Fruit fly (Drosophila melanogaster): ENCODE measurements around the gene ND-ASHI.

ND-ASHI gene

DNA sequence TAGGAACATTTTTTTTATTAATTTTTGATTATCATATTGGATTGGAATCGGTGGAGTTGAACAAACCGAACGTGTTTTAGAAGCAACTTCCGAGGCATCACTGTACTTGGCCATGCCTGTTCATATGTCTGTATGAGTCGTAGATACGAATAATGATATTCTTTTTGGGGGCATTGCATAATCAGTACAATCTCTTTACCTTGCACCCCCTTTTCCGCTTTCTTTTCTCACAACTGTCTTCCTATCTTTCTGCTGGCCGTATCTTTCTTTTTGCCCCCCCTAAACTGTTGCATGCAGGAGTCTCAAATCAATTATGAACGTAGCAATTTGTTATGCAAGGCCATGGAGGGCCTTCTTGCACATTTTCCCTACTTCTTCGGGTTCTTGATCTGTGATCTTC, 27.0 kb upstream of the ND-ASHI start (continued):
- TF ChIP-seq otp (GFP tag; IDR thresholded peaks at IDR 0.05): no peak
- TF ChIP-seq ro (GFP tag; IDR thresholded peaks at IDR 0.05): no peak
- TF ChIP-seq sens (GFP tag): peak; percentile 23
- TF ChIP-seq sisA (GFP tag; IDR thresholded peaks at IDR 0.05): no peak
- TF ChIP-seq Hand (GFP tag; optimal IDR thresholded peaks at IDR 0.05): no peak
- TF ChIP-seq wek (GFP tag; optimal IDR thresholded peaks at IDR 0.05): no peak
- TF ChIP-seq Atf3 (GFP tag; optimal IDR thresholded peaks at IDR 0.05): no peak
- TF ChIP-seq C15 (GFP tag; IDR thresholded peaks at IDR 0.05): no peak
- peak; percentile 3 for TF ChIP-seq CG2678 (tag; optimal IDR thresholded peaks at IDR 0.05)
- no peak for TF ChIP-seq B-H2 (GFP tag; optimal IDR thresholded peaks at IDR 0.05)
- no peak for TF ChIP-seq CG16863 (GFP tag; optimal IDR thresholded peaks at IDR 0.05)
- no peak for TF ChIP-seq CG33557 (GFP tag; optimal IDR thresholded peaks at IDR 0.05)
- no peak for TF ChIP-seq pita (GFP tag; optimal IDR thresholded peaks at IDR 0.05)
- TF ChIP-seq CG14441 (GFP tag; IDR thresholded peaks at IDR 0.05): 0 out of 2 replicates have a peak, but pooled peaks have one; percentile 5

DNA sequence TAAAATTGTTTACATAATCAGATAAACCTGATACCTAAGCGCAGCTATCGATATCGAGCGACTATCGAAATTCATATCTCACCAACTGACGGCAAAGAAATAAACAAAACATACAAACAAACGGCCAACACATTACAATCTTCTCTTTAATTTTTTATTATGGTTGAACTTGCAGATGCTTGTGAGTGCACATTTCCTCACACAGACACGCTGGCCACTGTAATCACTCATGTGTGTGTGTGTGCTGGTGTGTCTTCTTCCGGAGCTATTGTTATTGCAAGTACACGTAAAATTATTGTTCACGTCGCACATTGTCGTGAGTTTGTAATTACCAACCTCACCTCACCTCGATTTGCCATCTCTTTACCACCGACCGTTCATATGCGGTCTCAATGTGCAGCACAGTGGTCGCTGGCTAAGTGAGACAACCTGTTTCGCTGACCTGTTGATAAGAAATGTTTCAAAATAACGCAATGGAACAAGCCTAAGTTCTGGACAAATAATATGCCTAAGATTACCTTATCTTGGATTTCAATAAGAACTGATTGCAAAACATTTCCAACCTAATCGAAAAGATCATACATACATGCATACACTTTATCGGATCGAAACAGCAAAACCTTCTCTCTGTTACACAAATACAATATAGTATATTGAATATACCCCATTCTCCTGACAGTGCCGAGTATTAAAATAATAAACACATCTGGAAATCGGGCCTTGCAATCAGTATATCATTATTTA, 26.3 kb upstream of the ND-ASHI start:
- TF ChIP-seq phol (tag; optimal IDR thresholded peaks at IDR 0.05) (peak; percentile 19), D (optimal IDR thresholded peaks at IDR 0.05) (no peak), D (GFP tag; optimal IDR thresholded peaks at IDR 0.05) (peak; percentile 28), CG16779 (GFP tag; IDR thresholded peaks at IDR 0.05) (no peak), sens (GFP tag) (peak; percentile 74), CG2120 (GFP tag; optimal IDR thresholded peaks at IDR 0.05) (peak; percentile 8), CG7271 (tag; optimal IDR thresholded peaks at IDR 0.05) (no peak), HHEX (GFP tag; optimal IDR thresholded peaks at IDR 0.05) (no peak), CG12155 (GFP tag; optimal IDR thresholded peaks at IDR 0.05) (no peak), Elba2 (GFP tag; optimal IDR thresholded peaks at IDR 0.05) (no peak), en (GFP tag; optimal IDR thresholded peaks at IDR 0.05) (no peak), fd96Cb (tag; optimal IDR thresholded peaks at IDR 0.05) (peak; percentile 7), fd102C (GFP tag; optimal IDR thresholded peaks at IDR 0.05) (no peak), repo (GFP tag; optimal IDR thresholded peaks at IDR 0.05) (no peak), CG6689 (GFP tag; IDR thresholded peaks at IDR 0.05) (no peak), CG15269 (tag; optimal IDR thresholded peaks at IDR 0.05) (peak; percentile 9), CG6254 (GFP tag; optimal IDR thresholded peaks at IDR 0.05) (no peak), CG2712 (tag; optimal IDR thresholded peaks at IDR 0.05) (peak; percentile 19), cato (GFP tag; optimal IDR thresholded peaks at IDR 0.05; ENCODE audit: borderline replicate concordance) (no peak), crol (GFP tag; IDR thresholded peaks at IDR 0.05) (peak; percentile 59), sd (tag; optimal IDR thresholded peaks at IDR 0.05) (no peak), row (GFP tag; IDR thresholded peaks at IDR 0.05) (peak; percentile 46; the same call in 2 of the 3 replicates), Opbp (GFP tag; IDR thresholded peaks at IDR 0.05; ENCODE audit: partially characterized antibody) (no peak), fd64A (GFP tag; optimal IDR thresholded peaks at IDR 0.05) (no peak), ewg (GFP tag; optimal IDR thresholded peaks at IDR 0.05) (no peak), lmd (GFP tag; IDR thresholded peaks at IDR 0.05) (0 out of 2 replicates have a peak, but pooled peaks have one; percentile 4), lola (GFP tag; optimal IDR thresholded peaks at IDR 0.05) (peak in 1 of 3 experiments; percentile 17), eve (GFP tag; optimal IDR thresholded peaks at IDR 0.05) (peak in 1 of 2 experiments; percentile 2), NC2β (GFP tag; optimal IDR thresholded peaks at IDR 0.05) (no peak), CG17568 (GFP tag; optimal IDR thresholded peaks at IDR 0.05) (no peak), grn (GFP tag; optimal IDR thresholded peaks at IDR 0.05) (peak; percentile 52), ac (GFP tag; optimal IDR thresholded peaks at IDR 0.05) (no peak), Hr51 (GFP tag; optimal IDR thresholded peaks at IDR 0.05) (peak in 1 of 2 experiments; percentile 23), CG8089 (GFP tag; optimal IDR thresholded peaks at IDR 0.05) (no peak), gce (GFP tag; IDR thresholded peaks at IDR 0.05) (no peak), CG2678 (tag; optimal IDR thresholded peaks at IDR 0.05) (peak; percentile 51)

Data from whole organism, embryonic.